Fruit fly (Drosophila melanogaster) whole organism, adult: ENCODE results near the gene CG10761.

ENCODE experiments used
- CG12768 ChIP-seq: fragments of 200-800 bp; sonication (Bioruptor generic); optimal IDR thresholded peaks from 2 replicates; lab custom pipeline; 2017; ENCODE audit warnings: missing biosample characterization, missing genetic modification characterization, mild to moderate bottlenecking, moderate library complexity, missing genetic modification reagents
- CG33017 ChIP-seq: fragments of 200-800 bp; sonication (Bioruptor generic); optimal IDR thresholded peaks from 2 replicates; lab custom pipeline; 2018; ENCODE audit warnings: missing biosample characterization, mild to moderate bottlenecking, missing genetic modification characterization, moderate library complexity
- Crg-1 ChIP-seq: fragments of 200-800 bp; sonication (Bioruptor generic); optimal IDR thresholded peaks from 2 replicates; lab custom pipeline; 2016; ENCODE audit warnings: missing biosample characterization, missing genetic modification characterization
- Hr96 ChIP-seq: fragments of 200-800 bp; sonication (Bioruptor generic); optimal IDR thresholded peaks from 2 replicates; lab custom pipeline; 2016; ENCODE audit warnings: missing biosample characterization, missing genetic modification characterization
- bab1 ChIP-seq: fragments of 200-800 bp; sonication (Bioruptor generic); optimal IDR thresholded peaks from 3 replicates; lab custom pipeline; 2019; ENCODE audit warnings: missing biosample characterization, mild to moderate bottlenecking, missing genetic modification characterization, moderate library complexity
- cic ChIP-seq: fragments of 200-800 bp; sonication (Bioruptor generic); optimal IDR thresholded peaks from 2 replicates; lab custom pipeline; 2017; ENCODE audit warnings: missing biosample characterization, mild to moderate bottlenecking, missing genetic modification characterization, moderate library complexity
- cnc ChIP-seq, 2 experiments: fragments of >200 bp; optimal IDR thresholded peaks; 2 replicates each; lab custom pipeline; 2017
- kay ChIP-seq: fragments of 200-800 bp; sonication (Bioruptor generic); peaks from one replicate; lab custom pipeline; 2016; ENCODE audit warnings: missing biosample characterization, missing genetic modification characterization, borderline replicate concordance
- ovo ChIP-seq: fragments of 200-800 bp; sonication (Bioruptor generic); optimal IDR thresholded peaks from 2 replicates; lab custom pipeline; 2016; ENCODE audit warnings: missing biosample characterization, missing genetic modification characterization
- pad ChIP-seq: fragments of 200-800 bp; sonication (Bioruptor generic); optimal IDR thresholded peaks from 3 replicates; lab custom pipeline; 2017; ENCODE audit warnings: missing biosample characterization, missing genetic modification characterization, mild to moderate bottlenecking, moderate library complexity, missing genetic modification reagents
- toe ChIP-seq: fragments of 200-800 bp; sonication (Bioruptor generic); optimal IDR thresholded peaks from 2 replicates; lab custom pipeline; 2016; ENCODE audit warnings: missing biosample characterization, missing genetic modification characterization

- TF ChIP-seq bab1 = no peak
- no peak for TF ChIP-seq cic (GFP tag; lab: Kevin White, UChicago)
- TF ChIP-seq CG33017 (tag; lab: Kevin White, UChicago) = no peak
- no peak for TF ChIP-seq ovo (GFP tag; lab: Kevin White, UChicago)
- TF ChIP-seq toe (GFP tag; lab: Kevin White, UChicago) = no peak
- no peak for TF ChIP-seq Crg-1 (GFP tag; lab: Kevin White, UChicago)
- TF ChIP-seq cnc (optimal IDR thresholded peaks at IDR 0.05; lab: Kevin White, UChicago) = no peak
- TF ChIP-seq Hr96 (GFP tag; lab: Kevin White, UChicago) = no peak
- TF ChIP-seq kay = no peak
- TF ChIP-seq CG12768 (GFP tag; lab: Kevin White, UChicago) = no peak
- TF ChIP-seq pad = no peak
Observed at dm6 chrX:8205625-8206252, 43.1 kb upstream of the CG10761 start.
